Worm (Caenorhabditis elegans): Measurements from ENCODE around the gene wdfy-3.

ce11 chrIV:12630922-12631321 lies 22.3 kb upstream of the wdfy-3 start, which contains the start of gene ark-1:
- no peak for TF ChIP-seq ceh-8 (GFP tag; optimal IDR thresholded peaks at IDR 0.05)
- no peak for TF ChIP-seq ztf-4 (tag; optimal IDR thresholded peaks at IDR 0.05)
- no peak for TF ChIP-seq ztf-11 (tag; optimal IDR thresholded peaks at IDR 0.05)
- no peak for TF ChIP-seq hpl-2 (GFP tag; optimal IDR thresholded peaks at IDR 0.05)
- TF ChIP-seq aly-2 (tag; optimal IDR thresholded peaks at IDR 0.05): no peak
- no peak for TF ChIP-seq lin-39 (tag; optimal IDR thresholded peaks at IDR 0.05)
- TF ChIP-seq rnt-1 (tag; optimal IDR thresholded peaks at IDR 0.05): no peak
- no peak for TF ChIP-seq pqm-1 (tag; optimal IDR thresholded peaks at IDR 0.05)
- TF ChIP-seq lsy-2 (tag; optimal IDR thresholded peaks at IDR 0.05): no peak
- TF ChIP-seq nhr-90 (tag; optimal IDR thresholded peaks at IDR 0.05; ENCODE audit: poor library complexity): no peak
- no peak for TF ChIP-seq irx-1 (tag; optimal IDR thresholded peaks at IDR 0.05)
- TF ChIP-seq nhr-77 (tag; optimal IDR thresholded peaks at IDR 0.05): no peak
- no peak for TF ChIP-seq mef-2 (tag; optimal IDR thresholded peaks at IDR 0.05)
- no peak for TF ChIP-seq egl-27 (tag; optimal IDR thresholded peaks at IDR 0.05)

All from whole organism, L1 larva.